Fruit fly (Drosophila melanogaster): ENCODE measurements around the gene ppk5.

ppk5 gene

dm6 chr3L:21515823-21516715, 18.4 kb upstream of the ppk5 start, which contains the start of the genes SAK and Cdk12 (continued):
- TF ChIP-seq CG7745 (tag; optimal IDR thresholded peaks at IDR 0.05) (peak; percentile 36), HLH4C (GFP tag; IDR thresholded peaks at IDR 0.05; ENCODE audit: partially characterized antibody) (no peak), Fer3 (tag; optimal IDR thresholded peaks at IDR 0.05) (peak; percentile 82), NFAT (GFP tag; IDR thresholded peaks at IDR 0.05) (peak; percentile 84), CG7271 (tag; optimal IDR thresholded peaks at IDR 0.05) (peak; percentile 57), CG3838 (GFP tag; optimal IDR thresholded peaks at IDR 0.05) (peak; percentile 47), fd102C (GFP tag; optimal IDR thresholded peaks at IDR 0.05) (no peak), CG3995 (GFP tag; optimal IDR thresholded peaks at IDR 0.05) (peak; percentile 45), CG31365 (tag; optimal IDR thresholded peaks at IDR 0.05) (peak; percentile 22), tgo (GFP tag; IDR thresholded peaks at IDR 0.05) (peak; percentile 77), lilli (GFP tag; optimal IDR thresholded peaks at IDR 0.05) (peak; percentile 82), CG11560 (tag; IDR thresholded peaks at IDR 0.05) (peak; percentile 61; the same call in 2 of the 3 replicates), Dek (tag; optimal IDR thresholded peaks at IDR 0.05) (peak; percentile 86), oc (tag; optimal IDR thresholded peaks at IDR 0.05) (peak; percentile 71), CG2199 (GFP tag; IDR thresholded peaks at IDR 0.05) (0 out of 3 replicates have a peak, but pooled peaks have one; percentile 46), CG2116 (GFP tag; optimal IDR thresholded peaks at IDR 0.05) (peak; percentile 74), emc (GFP tag; optimal IDR thresholded peaks at IDR 0.05) (no peak), pan (optimal IDR thresholded peaks at IDR 0.05) (no peak), pan (GFP tag; optimal IDR thresholded peaks at IDR 0.05 in 1 of 2, IDR thresholded peaks at IDR 0.05 in 1 of 2) (peak in 1 of 2 experiments; percentile 84), NC2β (GFP tag; optimal IDR thresholded peaks at IDR 0.05) (no peak), Sry-δ (GFP tag; optimal IDR thresholded peaks at IDR 0.05) (peak; percentile 69), CG15269 (tag; optimal IDR thresholded peaks at IDR 0.05) (peak; percentile 88), Optix (GFP tag; IDR thresholded peaks at IDR 0.05) (peak; percentile 65; the same call in 2 of the 3 replicates), CG10565 (GFP tag; optimal IDR thresholded peaks at IDR 0.05) (peak; percentile 38), D19A (tag; optimal IDR thresholded peaks at IDR 0.05) (peak; percentile 77), CkIIα-i1 (GFP tag; IDR thresholded peaks at IDR 0.05) (no peak), CG10543 (GFP tag; optimal IDR thresholded peaks at IDR 0.05) (peak; percentile 95), Dfd (GFP tag; optimal IDR thresholded peaks at IDR 0.05) (peak in 1 of 2 experiments; percentile 49), CG34224 (GFP tag; IDR thresholded peaks at IDR 0.05; ENCODE audit: partially characterized antibody) (peak; percentile 37; the same call in 1 of the 3 replicates), H2.0 (GFP tag; IDR thresholded peaks at IDR 0.05) (peak; percentile 69), pita (GFP tag; optimal IDR thresholded peaks at IDR 0.05) (no peak), CG17802 (tag; optimal IDR thresholded peaks at IDR 0.05) (peak; percentile 88), CG7556 (GFP tag; optimal IDR thresholded peaks at IDR 0.05) (peak; percentile 87), ham (GFP tag; IDR thresholded peaks at IDR 0.05) (peak; percentile 24; the same call in 1 of the 2 replicates), ERR (GFP tag; optimal IDR thresholded peaks at IDR 0.05) (peak; percentile 30), CG3163 (GFP tag; optimal IDR thresholded peaks at IDR 0.05) (peak; percentile 23), nom (GFP tag; optimal IDR thresholded peaks at IDR 0.05) (peak; percentile 57), CG11723 (GFP tag; optimal IDR thresholded peaks at IDR 0.05) (peak; percentile 74), sqz (GFP tag; optimal IDR thresholded peaks at IDR 0.05) (peak; percentile 76), ash1 (GFP tag; optimal IDR thresholded peaks at IDR 0.05) (no peak), CG10209 (GFP tag; optimal IDR thresholded peaks at IDR 0.05) (peak; percentile 87), sna (GFP tag; IDR thresholded peaks at IDR 0.05; ENCODE audit: partially characterized antibody) (0 out of 2 replicates have a peak, but pooled peaks have one; percentile 15), ranshi (GFP tag; IDR thresholded peaks at IDR 0.05) (peak; percentile 67; the same call in 1 of the 2 replicates), CG31224 (GFP tag; IDR thresholded peaks at IDR 0.05) (peak; percentile 78), CG12769 (tag; optimal IDR thresholded peaks at IDR 0.05) (peak; percentile 72), Trl (optimal IDR thresholded peaks at IDR 0.05) (no peak), Trl (GFP tag; optimal IDR thresholded peaks at IDR 0.05) (peak; percentile 49), CG13287 (GFP tag; IDR thresholded peaks at IDR 0.05; ENCODE audit: partially characterized antibody) (peak; percentile 59)

Measured in whole organism, embryonic.